Worm (Caenorhabditis elegans) whole organism, L4/young adult: ENCODE measurements around the gene tgn-38.

ENCODE experiments used
- W03F9.2 ChIP-seq: fragments of 150-350 bp; optimal IDR thresholded peaks from 2 replicates; lab custom pipeline; 2014; ENCODE audit warnings: missing biosample characterization, missing genetic modification characterization
- him-1 ChIP-seq: sonication (generic microtip); optimal IDR thresholded peaks from 2 replicates; lab custom pipeline; 2016; ENCODE audit warnings: missing genotype, missing genetic modification reagents, missing genetic modification characterization, missing compliant biosample characterization

DNA sequence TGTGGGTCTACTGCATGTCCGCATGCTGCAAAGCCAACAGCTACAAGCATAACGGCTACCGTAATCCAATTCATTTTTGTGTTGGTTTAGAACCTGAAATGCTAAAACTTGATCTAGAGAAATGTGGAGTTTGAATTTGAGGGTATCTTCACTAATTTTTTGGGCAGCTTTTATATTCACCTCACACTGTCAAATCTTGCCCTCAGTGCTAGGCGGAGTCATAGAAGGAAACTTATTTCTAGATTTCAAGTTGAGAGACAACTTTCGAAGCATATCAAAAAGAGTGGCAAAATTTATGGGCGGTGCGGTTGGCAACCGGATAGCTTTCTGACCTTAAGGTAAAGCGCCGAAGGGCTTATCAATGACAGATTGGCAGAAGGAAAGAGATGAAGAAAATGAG, 13.4 kb downstream of the tgn-38 start, which contains the start of gene lips-6:
- no peak for TF ChIP-seq him-1 (tag; lab: Kevin White, UChicago)
- no peak for TF ChIP-seq W03F9.2
